Worm (Caenorhabditis elegans) whole organism, L2 larva: ENCODE measurements around the gene C04E7.3.

Experiments used
- C34F6.9 ChIP-seq: fragments of 150-350 bp; optimal IDR thresholded peaks from 2 replicates; lab custom pipeline; 2014; ENCODE audit warnings: missing biosample characterization, missing genetic modification characterization
- R02D3.7 ChIP-seq: fragments of 150-350 bp; optimal IDR thresholded peaks from 2 replicates; lab custom pipeline; 2014; ENCODE audit warnings: missing biosample characterization, missing genetic modification characterization
- Y55F3AM.14 ChIP-seq: fragments of 200-800 bp; sonication (Bioruptor generic); optimal IDR thresholded peaks from 2 replicates; lab custom pipeline; 2018; ENCODE audit warnings: mild to moderate bottlenecking, missing genetic modification characterization, missing compliant biosample characterization
- ZK546.5 ChIP-seq: sonication (generic microtip); optimal IDR thresholded peaks from 2 replicates; lab custom pipeline; 2017; ENCODE audit warnings: missing biosample characterization, missing genetic modification characterization
- alr-1 ChIP-seq: fragments of 150-350 bp; optimal IDR thresholded peaks from 2 replicates; lab custom pipeline; 2014; ENCODE audit warnings: missing biosample characterization, missing genetic modification characterization
- aly-2 ChIP-seq: fragments of 150-350 bp; optimal IDR thresholded peaks from 2 replicates; lab custom pipeline; 2014; ENCODE audit warnings: missing biosample characterization, missing genetic modification characterization
- ama-1 ChIP-seq: fragments of 150-350 bp; optimal IDR thresholded peaks from 2 replicates; lab custom pipeline; 2018; ENCODE audit warnings: inconsistent platforms
- blmp-1 ChIP-seq: sonication (generic microtip); optimal IDR thresholded peaks from 2 replicates; lab custom pipeline; 2017; ENCODE audit warnings: missing genetic modification characterization, mild to moderate bottlenecking, missing compliant biosample characterization, antibody characterized with exemption, moderate library complexity; ENCODE audit not compliant: insufficient read depth
- ceh-16 ChIP-seq: fragments of 150-350 bp; optimal IDR thresholded peaks from 2 replicates; lab custom pipeline; 2014; ENCODE audit warnings: missing biosample characterization, missing genetic modification characterization
- ceh-82 ChIP-seq: fragments of 150-350 bp; optimal IDR thresholded peaks from 2 replicates; lab custom pipeline; 2014; ENCODE audit warnings: missing biosample characterization, missing genetic modification characterization
- crh-2 ChIP-seq: sonication (generic microtip); optimal IDR thresholded peaks from 2 replicates; lab custom pipeline; 2017; ENCODE audit warnings: missing biosample characterization, missing genetic modification characterization
- dmd-4 ChIP-seq: sonication (generic microtip); optimal IDR thresholded peaks from 2 replicates; lab custom pipeline; 2017; ENCODE audit warnings: missing biosample characterization, missing genetic modification characterization
- egl-27 ChIP-seq: sonication (generic microtip); optimal IDR thresholded peaks from 3 replicates; lab custom pipeline; 2017; ENCODE audit warnings: missing biosample characterization, missing genetic modification reagents, missing genetic modification characterization
- elt-1 ChIP-seq: fragments of 150-350 bp; optimal IDR thresholded peaks from 2 replicates; lab custom pipeline; 2014; ENCODE audit warnings: missing biosample characterization, missing genetic modification characterization
- elt-3 ChIP-seq: sonication (generic microtip); optimal IDR thresholded peaks from 2 replicates; lab custom pipeline; 2017; ENCODE audit warnings: missing biosample characterization, missing genetic modification characterization
- fos-1 ChIP-seq: fragments of 150-350 bp; optimal IDR thresholded peaks from 2 replicates; lab custom pipeline; 2014; ENCODE audit warnings: missing biosample characterization, missing genetic modification characterization
- gmeb-1 ChIP-seq: fragments of 150-350 bp; optimal IDR thresholded peaks from 2 replicates; lab custom pipeline; 2014; ENCODE audit warnings: missing biosample characterization, missing genetic modification characterization
- lin-11 ChIP-seq: fragments of 150-350 bp; sonication (generic microtip); optimal IDR thresholded peaks from 2 replicates; lab custom pipeline; 2014; ENCODE audit warnings: missing biosample characterization, missing genetic modification characterization, inconsistent platforms, mixed read lengths
- lin-13 ChIP-seq: fragments of 150-350 bp; optimal IDR thresholded peaks from 2 replicates; lab custom pipeline; 2014; ENCODE audit warnings: missing biosample characterization, missing genetic modification reagents, missing genetic modification characterization
- lin-39 ChIP-seq: fragments of 150-350 bp; optimal IDR thresholded peaks from 2 replicates; lab custom pipeline; 2014; ENCODE audit warnings: missing biosample characterization, missing genetic modification reagents, missing genetic modification characterization
- lsy-2 ChIP-seq, 2 experiments: fragments of 150-350 bp in 1 of 2; sonication (generic microtip) in 1 of 2; optimal IDR thresholded peaks; 2 replicates each; lab custom pipeline; 2014 to 2017; ENCODE audit warnings: missing biosample characterization in 2 of 2, missing genetic modification characterization in 2 of 2
- mab-5 ChIP-seq: fragments of 150-350 bp; optimal IDR thresholded peaks from 2 replicates; lab custom pipeline; 2014; ENCODE audit warnings: missing biosample characterization, missing genetic modification characterization
- mdl-1 ChIP-seq, 2 experiments: fragments of 150-350 bp in 1 of 2; sonication (generic microtip) in 1 of 2; optimal IDR thresholded peaks; 2 replicates each; lab custom pipeline; 2017; ENCODE audit warnings: missing biosample characterization in 2 of 2, missing genetic modification characterization in 2 of 2
- nhr-10 ChIP-seq: sonication (generic microtip); optimal IDR thresholded peaks from 2 replicates; lab custom pipeline; 2017; ENCODE audit warnings: missing biosample characterization, missing genetic modification characterization
- nhr-12 ChIP-seq: fragments of 150-350 bp; optimal IDR thresholded peaks from 2 replicates; lab custom pipeline; 2014; ENCODE audit warnings: missing biosample characterization, missing genetic modification characterization
- nhr-129 ChIP-seq: fragments of 150-350 bp; optimal IDR thresholded peaks from 2 replicates; lab custom pipeline; 2014; ENCODE audit warnings: missing biosample characterization, missing genetic modification characterization
- nhr-21 ChIP-seq: fragments of 150-350 bp; optimal IDR thresholded peaks from 2 replicates; lab custom pipeline; 2014; ENCODE audit warnings: missing biosample characterization, missing genetic modification characterization
- nhr-237 ChIP-seq: fragments of 150-350 bp; optimal IDR thresholded peaks from 2 replicates; lab custom pipeline; 2014; ENCODE audit warnings: missing biosample characterization, missing genetic modification characterization
- nhr-25 ChIP-seq: fragments of 150-350 bp; sonication (generic microtip); optimal IDR thresholded peaks from 3 replicates; lab custom pipeline; 2014; ENCODE audit warnings: missing biosample characterization, missing genetic modification characterization
- nhr-6 ChIP-seq: fragments of 150-350 bp; optimal IDR thresholded peaks from 2 replicates; lab custom pipeline; 2014; ENCODE audit warnings: missing biosample characterization, missing genetic modification characterization
- nhr-77 ChIP-seq: fragments of 150-350 bp; optimal IDR thresholded peaks from 2 replicates; lab custom pipeline; 2014; ENCODE audit warnings: missing biosample characterization, missing genetic modification characterization
- peb-1 ChIP-seq: fragments of 150-350 bp; optimal IDR thresholded peaks from 2 replicates; lab custom pipeline; 2014; ENCODE audit warnings: missing biosample characterization, missing genetic modification characterization
- sem-4 ChIP-seq: fragments of 150-350 bp; optimal IDR thresholded peaks from 2 replicates; lab custom pipeline; 2014; ENCODE audit warnings: missing biosample characterization, missing genetic modification reagents, missing genetic modification characterization
- skn-1 ChIP-seq: sonication (generic microtip); optimal IDR thresholded peaks from 2 replicates; lab custom pipeline; 2017; ENCODE audit warnings: missing biosample characterization, missing genetic modification characterization
- sma-3 ChIP-seq: sonication (generic microtip); optimal IDR thresholded peaks from 2 replicates; lab custom pipeline; 2016; ENCODE audit warnings: missing genetic modification reagents, missing genetic modification characterization, missing compliant biosample characterization
- sma-9 ChIP-seq, 2 experiments: fragments of 150-350 bp in 1 of 2; sonication (generic microtip) in 1 of 2; optimal IDR thresholded peaks; 2 replicates each; lab custom pipeline; 2014 to 2016; ENCODE audit warnings: missing genetic modification characterization in 2 of 2, mild to moderate bottlenecking in 1 of 2, missing biosample characterization in 1 of 2, missing compliant biosample characterization in 1 of 2, missing genetic modification reagents in 1 of 2, moderate library complexity in 1 of 2
- unc-39 ChIP-seq: fragments of 150-350 bp; optimal IDR thresholded peaks from 2 replicates; lab custom pipeline; 2014; ENCODE audit warnings: missing biosample characterization, missing genetic modification characterization
- unc-55 ChIP-seq: fragments of 150-350 bp; sonication (generic microtip); optimal IDR thresholded peaks from 3 replicates; lab custom pipeline; 2014; ENCODE audit warnings: missing biosample characterization, missing genetic modification reagents, missing genetic modification characterization
- unc-62 ChIP-seq: fragments of 150-350 bp; optimal IDR thresholded peaks from 2 replicates; lab custom pipeline; 2014; ENCODE audit warnings: missing biosample characterization, missing genetic modification reagents, missing genetic modification characterization
- zag-1 ChIP-seq: fragments of 150-350 bp; optimal IDR thresholded peaks from 2 replicates; lab custom pipeline; 2014; ENCODE audit warnings: missing biosample characterization, missing genetic modification characterization
- ztf-1 ChIP-seq: fragments of 200-800 bp; sonication (Bioruptor generic); conservative IDR thresholded peaks from 2 replicates; pipeline ENCODE4 v1.3.6; 2022; ENCODE audit warnings: missing genetic modification characterization, missing compliant biosample characterization
- ztf-4 ChIP-seq: fragments of 150-350 bp; optimal IDR thresholded peaks from 2 replicates; lab custom pipeline; 2014; ENCODE audit warnings: missing biosample characterization, missing genetic modification characterization

Gene C04E7.3

ce11 chrX:371761-372285 lies 24.8 kb upstream of the C04E7.3 start, which contains the start of gene nrde-3:
Gene nrde-3, plus strand, starts transcription at chrX:372235.
- TF ChIP-seq C34F6.9 (tag; lab: Kevin White, UChicago) (no peak), ZK546.5 (no peak), alr-1 (tag; lab: Kevin White, UChicago) (no peak)

- TF ChIP-seq C34F6.9 (tag; lab: Kevin White, UChicago) (peak; percentile 48), skn-1 (tag; lab: Kevin White, UChicago) (no peak), unc-55 (GFP tag; lab: Kevin White, UChicago) (peak; percentile 59)
Measured at ce11 chrX:369923-370322, 22.9 kb upstream of the C04E7.3 start.

ce11 chrX:360479-360878 lies 13.5 kb upstream of the C04E7.3 start, which contains the start of gene C04E7.5:
Gene C04E7.5, plus strand, starts transcription at chrX:360779.
- no peak for TF ChIP-seq nhr-6 (tag; lab: Kevin White, UChicago)
- TF ChIP-seq sma-9 (GFP tag; optimal IDR thresholded peaks at IDR 0.05; lab: Kevin White, UChicago), result no peak
- no peak for TF ChIP-seq sma-9 (tag; optimal IDR thresholded peaks at IDR 0.05; lab: Kevin White, UChicago)
- no peak for TF ChIP-seq zag-1 (tag; lab: Kevin White, UChicago)
- no peak for TF ChIP-seq mab-5
- TF ChIP-seq ama-1 (lab: Kevin White, UChicago), result no peak
- TF ChIP-seq R02D3.7, result no peak
- TF ChIP-seq sma-3 (GFP tag; lab: Kevin White, UChicago), result no peak
- no peak for TF ChIP-seq lin-11
- TF ChIP-seq C34F6.9 (tag; lab: Kevin White, UChicago), result no peak
- no peak for TF ChIP-seq aly-2 (tag; lab: Kevin White, UChicago)
- no peak for TF ChIP-seq ceh-82 (tag; lab: Kevin White, UChicago)

- no peak for TF ChIP-seq fos-1 (tag; lab: Kevin White, UChicago)
- TF ChIP-seq ZK546.5, result no peak
- no peak for TF ChIP-seq elt-1
- no peak for TF ChIP-seq nhr-77 (tag; lab: Kevin White, UChicago)
- TF ChIP-seq unc-62 (GFP tag; lab: Kevin White, UChicago), result no peak
Measured at ce11 chrX:357792-358191, 10.8 kb upstream of the C04E7.3 start, which contains the start of gene C04E7.1. Gene C04E7.1, plus strand, starts transcription at chrX:358092.

ce11 chrX:353134-353669 lies 6.2 kb upstream of the C04E7.3 start, which contains the start of gene sor-3:
Gene sor-3, plus strand, starts transcription at chrX:353619.
- TF ChIP-seq unc-39 (tag; lab: Kevin White, UChicago) (no peak), nhr-25 (tag; lab: Kevin White, UChicago) (peak; percentile 67), nhr-10 (tag; lab: Kevin White, UChicago) (no peak), nhr-237 (tag; lab: Kevin White, UChicago) (no peak), ztf-4 (peak; percentile 79), nhr-21 (tag; lab: Kevin White, UChicago) (peak; percentile 81), ZK546.5 (no peak), peb-1 (tag; lab: Kevin White, UChicago) (no peak), dmd-4 (no peak), mdl-1 (tag; optimal IDR thresholded peaks at IDR 0.05; lab: Kevin White, UChicago) (peak; percentile 7 to 48), unc-55 (GFP tag; lab: Kevin White, UChicago) (peak; percentile 96), gmeb-1 (tag; lab: Kevin White, UChicago) (peak; percentile 77), Y55F3AM.14 (peak; percentile 45), sem-4 (tag; lab: Kevin White, UChicago) (peak; percentile 66), skn-1 (tag; lab: Kevin White, UChicago) (peak; percentile 40), lin-13 (GFP tag; lab: Kevin White, UChicago) (peak; percentile 86), ztf-1 (GFP tag; lab: Robert Waterston, UW) (no peak), R02D3.7 (no peak), mab-5 (peak; percentile 69), lin-11 (peak; percentile 50), lsy-2 (tag; optimal IDR thresholded peaks at IDR 0.05; lab: Kevin White, UChicago) (peak; percentile 65 to 87), nhr-6 (tag; lab: Kevin White, UChicago) (peak; percentile 41), fos-1 (tag; lab: Kevin White, UChicago) (peak; percentile 85), lin-39 (tag; lab: Kevin White, UChicago) (no peak), alr-1 (tag; lab: Kevin White, UChicago) (peak; percentile 48), crh-2 (tag; lab: Kevin White, UChicago) (peak; percentile 89), blmp-1 (tag; lab: Kevin White, UChicago) (peak; percentile 10), C34F6.9 (tag; lab: Kevin White, UChicago) (peak; percentile 82), ceh-82 (tag; lab: Kevin White, UChicago) (no peak), unc-62 (GFP tag; lab: Kevin White, UChicago) (no peak), ceh-16 (tag; lab: Kevin White, UChicago) (no peak), egl-27 (peak; percentile 83), sma-9 (GFP tag; optimal IDR thresholded peaks at IDR 0.05; lab: Kevin White, UChicago) (peak; percentile 64), sma-9 (tag; optimal IDR thresholded peaks at IDR 0.05; lab: Kevin White, UChicago) (no peak), nhr-12 (tag; lab: Kevin White, UChicago) (peak; percentile 36), elt-3 (tag; lab: Kevin White, UChicago) (no peak), zag-1 (tag; lab: Kevin White, UChicago) (peak; percentile 62), nhr-129 (tag; lab: Kevin White, UChicago) (peak; percentile 91)
